Fruit fly (Drosophila melanogaster) whole organism, prepupa: Measurements from ENCODE around the gene SREBP.

Source experiments
- Blimp-1 ChIP-seq: fragments of 200-800 bp; sonication (Bioruptor generic); optimal IDR thresholded peaks from 3 replicates; lab custom pipeline; 2017; ENCODE audit warnings: missing biosample characterization, missing genetic modification characterization, mild to moderate bottlenecking, moderate library complexity, missing genetic modification reagents
- CG11762 ChIP-seq: fragments of 200-800 bp; sonication (Bioruptor generic); optimal IDR thresholded peaks from 3 replicates; lab custom pipeline; 2016; ENCODE audit warnings: missing biosample characterization, missing genetic modification characterization; ENCODE audit not compliant: insufficient read depth
- CG11902 ChIP-seq: fragments of 200-800 bp; sonication (Bioruptor generic); optimal IDR thresholded peaks from 3 replicates; lab custom pipeline; 2016; ENCODE audit warnings: missing biosample characterization, missing genetic modification characterization
- CG15336 ChIP-seq: fragments of 200-800 bp; sonication (Bioruptor generic); IDR thresholded peaks from 2 replicates; pipeline ENCODE4 v1.3.6; 2022; ENCODE audit warnings: missing biosample characterization, missing genetic modification characterization
- CG31627 ChIP-seq: fragments of 200-800 bp; sonication (Bioruptor generic); optimal IDR thresholded peaks from 3 replicates; lab custom pipeline; 2016; ENCODE audit warnings: missing biosample characterization, missing genetic modification characterization
- CG32006 ChIP-seq: fragments of 200-800 bp; sonication (Bioruptor generic); optimal IDR thresholded peaks from 3 replicates; lab custom pipeline; 2017; ENCODE audit warnings: missing biosample characterization, mild to moderate bottlenecking, missing genetic modification characterization
- CG34406 ChIP-seq: fragments of 200-800 bp; sonication (Bioruptor generic); optimal IDR thresholded peaks from 3 replicates; lab custom pipeline; 2016; ENCODE audit warnings: missing biosample characterization, missing genetic modification characterization
- CG4318 ChIP-seq: fragments of 200-800 bp; sonication (Bioruptor generic); optimal IDR thresholded peaks from 3 replicates; lab custom pipeline; 2017; ENCODE audit warnings: missing biosample characterization, mild to moderate bottlenecking, missing genetic modification characterization
- CG6163 ChIP-seq: fragments of 200-800 bp; sonication (Bioruptor generic); IDR thresholded peaks from 3 replicates; pipeline ENCODE4 v1.3.6; 2022; ENCODE audit warnings: missing biosample characterization, missing genetic modification characterization
- CG6276 ChIP-seq: fragments of 200-800 bp; sonication (Bioruptor generic); optimal IDR thresholded peaks from 2 replicates; lab custom pipeline; 2017; ENCODE audit warnings: missing biosample characterization, mild to moderate bottlenecking, missing genetic modification characterization
- CG6792 ChIP-seq: fragments of 200-800 bp; sonication (Bioruptor generic); optimal IDR thresholded peaks from 3 replicates; lab custom pipeline; 2016; ENCODE audit warnings: missing biosample characterization, missing genetic modification characterization
- CG6808 ChIP-seq: fragments of 200-800 bp; sonication (Bioruptor generic); optimal IDR thresholded peaks from 3 replicates; lab custom pipeline; 2017; ENCODE audit warnings: missing biosample characterization, missing genetic modification characterization, mild to moderate bottlenecking, moderate library complexity, missing genetic modification reagents
- CG6854 ChIP-seq: fragments of 200-800 bp; sonication (Bioruptor generic); optimal IDR thresholded peaks from 2 replicates; lab custom pipeline; 2017; ENCODE audit warnings: missing biosample characterization, mild to moderate bottlenecking, missing genetic modification characterization
- CG7368 ChIP-seq: fragments of 200-800 bp; sonication (Bioruptor generic); optimal IDR thresholded peaks from 3 replicates; lab custom pipeline; 2016; ENCODE audit warnings: missing biosample characterization, missing genetic modification characterization
- CG8119 ChIP-seq: fragments of 200-800 bp; sonication (Bioruptor generic); IDR thresholded peaks from 3 replicates; pipeline ENCODE4 v1.3.6; 2022; ENCODE audit warnings: missing biosample characterization, missing genetic modification characterization
- CG9139 ChIP-seq: fragments of 200-800 bp; sonication (Bioruptor generic); optimal IDR thresholded peaks from 3 replicates; lab custom pipeline; 2017; ENCODE audit warnings: missing biosample characterization, mild to moderate bottlenecking, missing genetic modification characterization
- Eip75B ChIP-seq: fragments of 200-800 bp; sonication (Bioruptor generic); optimal IDR thresholded peaks from 3 replicates; lab custom pipeline; 2016; ENCODE audit warnings: missing biosample characterization, missing genetic modification characterization
- Eip78C ChIP-seq: fragments of 200-800 bp; sonication (Bioruptor generic); peaks from one replicate; lab custom pipeline; 2016; ENCODE audit warnings: missing biosample characterization, missing genetic modification characterization
- Eip93F ChIP-seq: fragments of 200-800 bp; sonication (Bioruptor generic); optimal IDR thresholded peaks from 2 replicates; lab custom pipeline; 2016; ENCODE audit warnings: missing biosample characterization, mild to moderate bottlenecking, missing genetic modification characterization
- Ets21C ChIP-seq: fragments of 200-800 bp; sonication (Bioruptor generic); optimal IDR thresholded peaks from 3 replicates; lab custom pipeline; 2016; ENCODE audit warnings: missing biosample characterization, missing genetic modification characterization
- Ets96B ChIP-seq: fragments of 200-800 bp; optimal IDR thresholded peaks from 2 replicates; lab custom pipeline; 2019; ENCODE audit warnings: missing biosample characterization, mild to moderate bottlenecking, missing genetic modification characterization, moderate library complexity
- Hr38 ChIP-seq: sonication (Bioruptor generic); optimal IDR thresholded peaks from 2 replicates; lab custom pipeline; 2016; ENCODE audit warnings: missing biosample characterization, missing genetic modification characterization
- Hr4 ChIP-seq: fragments of 200-800 bp; sonication (Bioruptor generic); optimal IDR thresholded peaks from 3 replicates; lab custom pipeline; 2016; ENCODE audit warnings: missing biosample characterization, missing genetic modification characterization
- Lpt ChIP-seq: fragments of 200-800 bp; sonication (Bioruptor generic); optimal IDR thresholded peaks from 3 replicates; lab custom pipeline; 2016; ENCODE audit warnings: missing biosample characterization, missing genetic modification characterization
- Met ChIP-seq: fragments of 200-800 bp; sonication (Bioruptor generic); optimal IDR thresholded peaks from 3 replicates; lab custom pipeline; 2016; ENCODE audit warnings: missing biosample characterization, missing genetic modification characterization
- Smox ChIP-seq: fragments of 200-800 bp; sonication (Bioruptor generic); optimal IDR thresholded peaks from 3 replicates; lab custom pipeline; 2016; ENCODE audit warnings: missing biosample characterization, missing genetic modification characterization
- Sox102F ChIP-seq: fragments of 200-800 bp; sonication (Bioruptor generic); optimal IDR thresholded peaks from 2 replicates; lab custom pipeline; 2016; ENCODE audit warnings: missing biosample characterization, mild to moderate bottlenecking, missing genetic modification characterization
- Sox14 ChIP-seq: fragments of 200-800 bp; sonication (Bioruptor generic); optimal IDR thresholded peaks from 3 replicates; lab custom pipeline; 2016; ENCODE audit warnings: missing biosample characterization, missing genetic modification characterization
- cyc ChIP-seq: fragments of 200-800 bp; sonication (Bioruptor generic); optimal IDR thresholded peaks from 3 replicates; lab custom pipeline; 2016; ENCODE audit warnings: missing biosample characterization, missing genetic modification characterization
- dac ChIP-seq: fragments of 200-800 bp; sonication (Bioruptor generic); optimal IDR thresholded peaks from 2 replicates; lab custom pipeline; 2017; ENCODE audit warnings: missing biosample characterization, mild to moderate bottlenecking, missing genetic modification characterization
- dsx ChIP-seq: fragments of 200-800 bp; optimal IDR thresholded peaks from 3 replicates; lab custom pipeline; 2019; ENCODE audit warnings: missing biosample characterization, mild to moderate bottlenecking, missing genetic modification characterization, moderate library complexity; ENCODE audit not compliant: poor library complexity, severe bottlenecking
- eg ChIP-seq: fragments of 200-800 bp; sonication (Bioruptor generic); IDR thresholded peaks from 3 replicates; pipeline ENCODE4 v1.3.6; 2022; ENCODE audit warnings: missing biosample characterization, missing genetic modification characterization
- esn ChIP-seq: fragments of 200-800 bp; sonication (Bioruptor generic); optimal IDR thresholded peaks from 2 replicates; lab custom pipeline; 2016; ENCODE audit warnings: missing biosample characterization, mild to moderate bottlenecking, missing genetic modification characterization, moderate library complexity
- fd85E ChIP-seq: fragments of 200-800 bp; sonication (Bioruptor generic); optimal IDR thresholded peaks from 3 replicates; lab custom pipeline; 2016; ENCODE audit warnings: missing biosample characterization, missing genetic modification characterization
- fkh ChIP-seq: fragments of 200-800 bp; sonication (Bioruptor generic); optimal IDR thresholded peaks from 3 replicates; lab custom pipeline; 2017; ENCODE audit warnings: missing biosample characterization, mild to moderate bottlenecking, missing genetic modification characterization, moderate library complexity
- lz ChIP-seq: fragments of 200-800 bp; sonication (Bioruptor generic); optimal IDR thresholded peaks from 3 replicates; lab custom pipeline; 2016; ENCODE audit warnings: missing biosample characterization, missing genetic modification characterization
- net ChIP-seq: fragments of 200-800 bp; sonication (Bioruptor generic); optimal IDR thresholded peaks from 3 replicates; lab custom pipeline; 2016; ENCODE audit warnings: missing biosample characterization, missing genetic modification characterization
- pdm3 ChIP-seq: fragments of 200-800 bp; sonication (Bioruptor generic); optimal IDR thresholded peaks from 3 replicates; lab custom pipeline; 2016; ENCODE audit warnings: missing biosample characterization, missing genetic modification characterization
- salr ChIP-seq, 2 experiments: fragments of 200-800 bp; sonication (Bioruptor generic); optimal IDR thresholded peaks; 3 replicates each; lab custom pipeline; 2016 to 2018; ENCODE audit warnings: missing biosample characterization in 2 of 2, missing genetic modification characterization in 2 of 2, mild to moderate bottlenecking in 1 of 2
- spab ChIP-seq: fragments of 200-800 bp; sonication (Bioruptor generic); optimal IDR thresholded peaks from 2 replicates; lab custom pipeline; 2017; ENCODE audit warnings: missing biosample characterization, mild to moderate bottlenecking, missing genetic modification characterization, missing genetic modification reagents
- ss ChIP-seq, 2 experiments: fragments of 200-800 bp; sonication (Bioruptor generic); optimal IDR thresholded peaks; 2 replicates in 1 of 2; 3 replicates in 1 of 2; lab custom pipeline; 2017 to 2018; ENCODE audit warnings: mild to moderate bottlenecking in 2 of 2, missing biosample characterization in 2 of 2, missing genetic modification characterization in 2 of 2, moderate library complexity in 1 of 2
- svp ChIP-seq: fragments of 200-800 bp; sonication (Bioruptor generic); peaks from one replicate; lab custom pipeline; 2016; ENCODE audit warnings: missing biosample characterization, missing genetic modification characterization
- topi ChIP-seq: fragments of 200-800 bp; sonication (Bioruptor generic); optimal IDR thresholded peaks from 3 replicates; lab custom pipeline; 2016; ENCODE audit warnings: missing biosample characterization, missing genetic modification characterization

Gene SREBP

DNA sequence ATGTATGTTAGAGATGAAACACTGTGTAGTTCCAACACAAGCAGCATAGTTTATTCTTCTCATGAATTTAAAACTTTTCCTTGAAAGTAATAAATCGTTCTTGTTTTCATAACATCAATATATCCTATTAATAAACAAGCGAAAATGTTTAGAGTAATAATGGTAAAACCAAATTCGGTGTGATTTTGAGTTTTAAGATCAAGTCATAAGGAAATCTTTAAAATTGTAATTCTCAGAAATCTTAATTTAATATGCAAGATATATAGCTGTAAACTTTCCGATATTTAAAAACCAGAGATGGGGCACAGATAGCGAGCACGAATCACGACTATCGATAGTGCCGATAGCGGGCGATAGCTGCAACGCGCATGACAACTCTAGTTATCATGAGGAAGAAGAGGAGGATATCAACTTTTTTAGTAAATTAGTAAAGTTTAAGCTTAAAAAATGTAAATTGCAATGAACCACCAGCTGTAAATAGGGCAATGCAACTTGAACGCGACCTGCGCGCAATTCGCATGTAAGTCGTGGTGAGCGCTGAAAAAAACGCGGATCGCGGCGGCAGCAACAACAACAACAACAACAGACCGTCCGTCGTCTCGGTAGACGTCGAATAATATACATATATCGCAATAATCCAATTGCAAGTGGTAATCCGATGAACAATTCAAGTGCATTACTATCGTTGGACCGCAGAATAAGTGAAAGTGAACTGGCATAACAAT is 24.2 kb downstream of the SREBP start, which contains the start of the genes Fibp and Deaf1 (continued):
- TF ChIP-seq CG6792 (GFP tag; lab: Kevin White, UChicago) = peak; percentile 63
- TF ChIP-seq Hr4 (GFP tag; lab: Kevin White, UChicago) = peak; percentile 79
- peak; percentile 91 for TF ChIP-seq CG31627 (GFP tag; lab: Kevin White, UChicago)
- TF ChIP-seq CG4318 (GFP tag; lab: Kevin White, UChicago) = peak; percentile 61
- TF ChIP-seq Met = peak; percentile 77
- TF ChIP-seq dac (GFP tag; lab: Kevin White, UChicago) = peak; percentile 21
- no peak for TF ChIP-seq Blimp-1 (GFP tag; lab: Kevin White, UChicago)
- peak; percentile 14 for TF ChIP-seq Smox
- TF ChIP-seq Lpt (GFP tag; lab: Kevin White, UChicago) = peak; percentile 47
- peak in 1 of 2 experiments; percentile 9 for TF ChIP-seq ss (GFP tag; optimal IDR thresholded peaks at IDR 0.05; lab: Kevin White, UChicago)
- no peak for TF ChIP-seq Sox102F (GFP tag; lab: Kevin White, UChicago)
- peak; percentile 43; the same call in 2 of the 3 replicates for TF ChIP-seq eg

DNA sequence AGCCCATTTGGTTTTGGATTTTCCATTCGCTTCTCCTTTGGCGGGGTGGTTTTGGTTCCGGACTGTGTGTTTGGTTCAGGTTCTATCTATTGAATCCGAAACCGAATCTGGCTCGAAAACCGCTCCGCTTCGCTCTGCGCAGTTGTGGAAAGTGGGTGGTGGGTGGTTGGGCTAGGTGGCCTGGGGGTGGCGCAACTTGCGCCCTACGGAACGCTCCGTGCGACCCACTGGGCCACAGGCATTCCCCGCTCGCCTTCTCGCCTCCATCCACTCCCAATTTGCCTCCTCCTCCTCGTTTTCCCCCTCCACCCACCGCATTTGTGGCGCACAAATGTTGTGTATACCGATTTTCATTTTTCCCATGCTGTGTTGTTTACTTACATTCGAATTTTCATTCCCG is 25.0 kb downstream of the SREBP start:
- TF ChIP-seq CG6808 (no peak), CG7368 (GFP tag; lab: Kevin White, UChicago) (peak; percentile 73), Ets96B (tag; lab: Kevin White, UChicago) (no peak)
- TF ChIP-seq, all 60 proteins: peak for 1

DNA sequence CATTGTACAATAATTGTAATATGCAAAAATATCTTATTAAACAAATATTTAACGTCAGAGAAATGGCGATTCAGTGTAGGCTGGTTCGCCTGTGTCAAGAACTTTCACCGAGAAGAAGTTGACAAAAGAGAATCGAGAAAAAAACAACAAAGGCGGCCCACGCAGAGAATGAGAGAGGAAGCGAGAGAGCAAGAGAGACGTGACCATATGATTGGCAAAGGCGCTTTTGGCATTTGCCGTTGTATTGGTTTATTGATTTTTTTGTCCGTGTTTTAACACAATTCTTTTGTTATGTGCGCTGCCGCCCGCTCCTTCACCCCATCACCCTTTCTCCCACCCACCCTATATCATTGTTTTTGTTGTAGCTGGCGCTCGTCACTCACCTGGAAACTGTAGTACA is 39.5 kb downstream of the SREBP start:
- TF ChIP-seq spab (GFP tag; lab: Kevin White, UChicago) (no peak), Eip78C (GFP tag; lab: Kevin White, UChicago) (peak; percentile 83), CG6854 (GFP tag; lab: Kevin White, UChicago) (peak; percentile 58), Sox14 (GFP tag; lab: Kevin White, UChicago) (peak; percentile 71), Eip93F (GFP tag; lab: Kevin White, UChicago) (peak; percentile 45), CG11762 (GFP tag; lab: Kevin White, UChicago) (no peak), Eip75B (GFP tag; lab: Kevin White, UChicago) (no peak), CG34406 (GFP tag; lab: Kevin White, UChicago) (no peak), Blimp-1 (GFP tag; lab: Kevin White, UChicago) (peak; percentile 81), CG8119 (GFP tag; lab: Robert Waterston, UW) (peak; percentile 22; the same call in 1 of the 3 replicates), CG6792 (GFP tag; lab: Kevin White, UChicago) (peak; percentile 38), CG11902 (GFP tag; lab: Kevin White, UChicago) (no peak), CG15336 (GFP tag; lab: Robert Waterston, UW) (0 out of 2 replicates have a peak, but pooled peaks have one; percentile 12), net (GFP tag; lab: Kevin White, UChicago) (no peak), pdm3 (GFP tag; lab: Kevin White, UChicago) (no peak), CG32006 (GFP tag; lab: Kevin White, UChicago) (no peak), dsx (GFP tag; lab: Kevin White, UChicago) (no peak), salr (GFP tag; optimal IDR thresholded peaks at IDR 0.05; lab: Kevin White, UChicago) (no peak), Ets21C (GFP tag; lab: Kevin White, UChicago) (no peak), lz (GFP tag; lab: Kevin White, UChicago) (peak; percentile 9), Smox (no peak), Hr38 (GFP tag; lab: Kevin White, UChicago) (no peak), svp (GFP tag; lab: Kevin White, UChicago) (no peak), Lpt (GFP tag; lab: Kevin White, UChicago) (no peak), fkh (no peak), CG6163 (GFP tag; lab: Robert Waterston, UW) (peak; percentile 47; the same call in 2 of the 3 replicates), fd85E (GFP tag; lab: Kevin White, UChicago) (no peak), cyc (GFP tag; lab: Kevin White, UChicago) (no peak), topi (peak; percentile 17), Met (no peak), Sox102F (GFP tag; lab: Kevin White, UChicago) (no peak), CG6276 (GFP tag; lab: Kevin White, UChicago) (no peak), CG31627 (GFP tag; lab: Kevin White, UChicago) (no peak), esn (GFP tag; lab: Kevin White, UChicago) (peak; percentile 54), CG9139 (GFP tag; lab: Kevin White, UChicago) (no peak), ss (GFP tag; optimal IDR thresholded peaks at IDR 0.05; lab: Kevin White, UChicago) (peak in 1 of 2 experiments; percentile 71)
